Fruit fly (Drosophila melanogaster) whole organism, embryonic: ENCODE results near the gene CG7841.

ENCODE experiments used
- ATbp ChIP-seq: fragments of 200-800 bp; sonication (Bioruptor generic); optimal IDR thresholded peaks from 2 replicates; lab custom pipeline; 2017; ENCODE audit warnings: missing biosample characterization, mild to moderate bottlenecking, missing genetic modification characterization, missing genetic modification reagents
- CG11723 ChIP-seq: fragments of 200-800 bp; sonication (Bioruptor generic); optimal IDR thresholded peaks from 2 replicates; lab custom pipeline; 2017; ENCODE audit warnings: missing biosample characterization, mild to moderate bottlenecking, missing genetic modification characterization
- CG12769 ChIP-seq: fragments of 200-800 bp; sonication (Bioruptor generic); optimal IDR thresholded peaks from 2 replicates; lab custom pipeline; 2019; ENCODE audit warnings: missing biosample characterization, mild to moderate bottlenecking, missing genetic modification characterization, moderate library complexity
- CG14050 ChIP-seq: fragments of 200-800 bp; sonication (Bioruptor generic); IDR thresholded peaks from 3 replicates; pipeline ENCODE4 v1.3.6; 2022; ENCODE audit warnings: missing biosample characterization, missing genetic modification characterization
- CG14710 ChIP-seq: fragments of 200-800 bp; sonication (Bioruptor generic); optimal IDR thresholded peaks from 3 replicates; lab custom pipeline; 2019; ENCODE audit warnings: missing biosample characterization, mild to moderate bottlenecking, missing genetic modification characterization, moderate library complexity
- CG14860 ChIP-seq: fragments of 200-800 bp; sonication (Bioruptor generic); IDR thresholded peaks from 3 replicates; pipeline ENCODE4 v1.3.6; 2022; ENCODE audit warnings: missing biosample characterization, missing genetic modification characterization; ENCODE audit not compliant: partially characterized antibody
- CG15601 ChIP-seq: fragments of 200-800 bp; sonication (Bioruptor generic); optimal IDR thresholded peaks from 3 replicates; lab custom pipeline; 2019; ENCODE audit warnings: missing biosample characterization, mild to moderate bottlenecking, missing genetic modification characterization, moderate library complexity
- CG16779 ChIP-seq: fragments of 200-800 bp; sonication (Bioruptor generic); IDR thresholded peaks from 2 replicates; pipeline ENCODE4 v1.3.6; 2022; ENCODE audit warnings: missing biosample characterization, missing genetic modification characterization
- CG17829 ChIP-seq: fragments of 200-800 bp; optimal IDR thresholded peaks from 2 replicates; lab custom pipeline; 2019; ENCODE audit warnings: missing biosample characterization, mild to moderate bottlenecking, missing genetic modification characterization, moderate library complexity
- CG1832 ChIP-seq: fragments of 200-800 bp; sonication (Bioruptor generic); optimal IDR thresholded peaks from 2 replicates; lab custom pipeline; 2017; ENCODE audit warnings: missing biosample characterization, mild to moderate bottlenecking, missing genetic modification characterization, inconsistent platforms
- CG2129 ChIP-seq: fragments of 200-800 bp; sonication (Bioruptor generic); IDR thresholded peaks from 2 replicates; pipeline ENCODE4 v1.3.6; 2022; ENCODE audit warnings: missing biosample characterization, missing genetic modification characterization; ENCODE audit not compliant: partially characterized antibody
- CG30403 ChIP-seq: fragments of 200-800 bp; sonication (Bioruptor generic); optimal IDR thresholded peaks from 3 replicates; lab custom pipeline; 2016; ENCODE audit warnings: missing biosample characterization, missing genetic modification characterization
- CG42726 ChIP-seq: fragments of 200-800 bp; sonication (Bioruptor generic); IDR thresholded peaks from 2 replicates; pipeline ENCODE4 v1.3.6; 2022; ENCODE audit warnings: missing biosample characterization, missing genetic modification characterization; ENCODE audit not compliant: partially characterized antibody
- CG5953 ChIP-seq: fragments of 200-800 bp; sonication (Bioruptor generic); IDR thresholded peaks from 2 replicates; pipeline ENCODE4 v1.3.6; 2022; ENCODE audit warnings: missing biosample characterization, missing genetic modification characterization
- CG7372 ChIP-seq: fragments of 200-800 bp; sonication (Bioruptor generic); IDR thresholded peaks from 2 replicates; pipeline ENCODE4 v1.3.6; 2022; ENCODE audit warnings: missing biosample characterization, missing genetic modification characterization
- CG8388 ChIP-seq: fragments of 200-800 bp; sonication (Bioruptor generic); optimal IDR thresholded peaks from 2 replicates; lab custom pipeline; 2019; ENCODE audit warnings: missing biosample characterization, mild to moderate bottlenecking, missing genetic modification characterization, moderate library complexity
- CG8944 ChIP-seq: fragments of 200-800 bp; sonication (Bioruptor generic); optimal IDR thresholded peaks from 3 replicates; lab custom pipeline; 2016; ENCODE audit warnings: missing biosample characterization, missing genetic modification characterization
- Dip2 ChIP-seq: fragments of 200-800 bp; sonication (Bioruptor generic); IDR thresholded peaks from 2 replicates; pipeline ENCODE4 v1.3.6; 2022; ENCODE audit warnings: missing biosample characterization, missing genetic modification characterization
- Dll ChIP-seq: fragments of 200-800 bp; sonication (Bioruptor generic); IDR thresholded peaks from 4 replicates; pipeline ENCODE4 v1.3.6; 2022; ENCODE audit warnings: missing biosample characterization, missing genetic modification characterization; ENCODE audit not compliant: partially characterized antibody
- Dref ChIP-seq: fragments of 200-800 bp; sonication (Bioruptor generic); IDR thresholded peaks from 2 replicates; pipeline ENCODE4 v1.3.6; 2022; ENCODE audit warnings: missing biosample characterization, missing genetic modification characterization
- Gsc ChIP-seq: fragments of 200-800 bp; sonication (Bioruptor generic); IDR thresholded peaks from 2 replicates; pipeline ENCODE4 v1.3.6; 2022; ENCODE audit warnings: missing biosample characterization, missing genetic modification characterization
- HmgD ChIP-seq: fragments of 200-800 bp; sonication (Bioruptor generic); optimal IDR thresholded peaks from 3 replicates; lab custom pipeline; 2016; ENCODE audit warnings: missing biosample characterization, missing genetic modification characterization
- Max ChIP-seq: fragments of 200-800 bp; sonication (Bioruptor generic); optimal IDR thresholded peaks from 2 replicates; lab custom pipeline; 2016; ENCODE audit warnings: missing biosample characterization, mild to moderate bottlenecking, missing genetic modification characterization
- Opbp ChIP-seq: fragments of 200-800 bp; sonication (Bioruptor generic); IDR thresholded peaks from 3 replicates; pipeline ENCODE4 v1.3.6; 2022; ENCODE audit warnings: missing biosample characterization, missing genetic modification characterization; ENCODE audit not compliant: partially characterized antibody
- Trl ChIP-seq, 3 experiments: fragments of >200 bp in 2 of 3; fragments of 200-800 bp in 1 of 3; sonication (Bioruptor generic) in 1 of 3; optimal IDR thresholded peaks; 2 replicates in 1 of 3; 3 replicates in 2 of 3; lab custom pipeline; 2016 to 2017; ENCODE audit warnings: missing biosample characterization in 1 of 3, missing genetic modification characterization in 1 of 3
- bowl ChIP-seq: fragments of 200-800 bp; sonication (Bioruptor generic); IDR thresholded peaks from 2 replicates; pipeline ENCODE4 v1.3.6; 2022; ENCODE audit warnings: missing biosample characterization, missing genetic modification characterization
- cad ChIP-seq: fragments of >200 bp; optimal IDR thresholded peaks from 2 replicates; lab custom pipeline; 2017; ENCODE audit warnings: missing biosample characterization, missing genetic modification characterization
- cato ChIP-seq: fragments of 200-800 bp; sonication (Bioruptor generic); optimal IDR thresholded peaks from 2 replicates; lab custom pipeline; 2016; ENCODE audit warnings: missing biosample characterization, missing genetic modification characterization, borderline replicate concordance
- ci ChIP-seq: fragments of 200-800 bp; sonication (Bioruptor generic); IDR thresholded peaks from 3 replicates; pipeline ENCODE4 v1.3.6; 2022; ENCODE audit warnings: missing biosample characterization, missing genetic modification characterization
- crp ChIP-seq, 2 experiments: fragments of 200-800 bp; sonication (Bioruptor generic); optimal IDR thresholded peaks; 2 replicates in 1 of 2; 3 replicates in 1 of 2; lab custom pipeline; 2017; ENCODE audit warnings: missing biosample characterization in 2 of 2, missing genetic modification characterization in 2 of 2, mild to moderate bottlenecking in 1 of 2, moderate library complexity in 1 of 2
- en ChIP-seq: fragments of 200-800 bp; sonication (Bioruptor generic); optimal IDR thresholded peaks from 2 replicates; lab custom pipeline; 2016; ENCODE audit warnings: missing biosample characterization, missing genetic modification characterization
- fd64A ChIP-seq: fragments of 200-800 bp; sonication (Bioruptor generic); optimal IDR thresholded peaks from 3 replicates; lab custom pipeline; 2018; ENCODE audit warnings: missing biosample characterization, mild to moderate bottlenecking, missing genetic modification characterization
- jumu ChIP-seq: fragments of 200-800 bp; sonication (Bioruptor generic); optimal IDR thresholded peaks from 3 replicates; lab custom pipeline; 2016; ENCODE audit warnings: missing biosample characterization, missing genetic modification characterization
- kay ChIP-seq: fragments of 200-800 bp; sonication (Bioruptor generic); optimal IDR thresholded peaks from 2 replicates; lab custom pipeline; 2016; ENCODE audit warnings: missing biosample characterization, missing genetic modification characterization
- klu ChIP-seq: fragments of 200-800 bp; sonication (Bioruptor generic); IDR thresholded peaks from 2 replicates; pipeline ENCODE4 v1.3.6; 2022; ENCODE audit warnings: missing biosample characterization, missing genetic modification characterization
- luna ChIP-seq: fragments of 200-800 bp; sonication (Bioruptor generic); optimal IDR thresholded peaks from 2 replicates; lab custom pipeline; 2016; ENCODE audit warnings: missing biosample characterization, missing genetic modification characterization
- maf-S ChIP-seq: fragments of 200-800 bp; sonication (Bioruptor generic); optimal IDR thresholded peaks from 2 replicates; lab custom pipeline; 2016; ENCODE audit warnings: missing biosample characterization, missing genetic modification characterization
- mld ChIP-seq: fragments of 200-800 bp; sonication (Bioruptor generic); IDR thresholded peaks from 3 replicates; pipeline ENCODE4 v1.3.6; 2022; ENCODE audit warnings: missing biosample characterization, missing genetic modification characterization; ENCODE audit not compliant: partially characterized antibody
- nerfin-1 ChIP-seq: fragments of 200-800 bp; sonication (Bioruptor generic); optimal IDR thresholded peaks from 3 replicates; lab custom pipeline; 2019; ENCODE audit warnings: missing biosample characterization, mild to moderate bottlenecking, missing genetic modification characterization, moderate library complexity
- rib ChIP-seq: fragments of 200-800 bp; sonication (Bioruptor generic); IDR thresholded peaks from 2 replicates; pipeline ENCODE4 v1.3.6; 2022; ENCODE audit warnings: missing biosample characterization, missing genetic modification characterization
- shn ChIP-seq: fragments of 200-800 bp; sonication (Bioruptor generic); optimal IDR thresholded peaks from 3 replicates; lab custom pipeline; 2016; ENCODE audit warnings: missing biosample characterization, missing genetic modification characterization
- stwl ChIP-seq: fragments of 200-800 bp; sonication (Bioruptor generic); optimal IDR thresholded peaks from 3 replicates; lab custom pipeline; 2018; ENCODE audit warnings: missing biosample characterization, mild to moderate bottlenecking, missing genetic modification characterization, moderate library complexity
- tgo ChIP-seq: fragments of 200-800 bp; sonication (Bioruptor generic); IDR thresholded peaks from 3 replicates; pipeline ENCODE4 v1.3.6; 2022; ENCODE audit warnings: missing biosample characterization, missing genetic modification characterization
- tna ChIP-seq: fragments of 200-800 bp; sonication (Bioruptor generic); IDR thresholded peaks from 2 replicates; pipeline ENCODE4 v1.3.6; 2022; ENCODE audit warnings: missing biosample characterization, missing genetic modification characterization; ENCODE audit not compliant: partially characterized antibody
- unc-4 ChIP-seq: fragments of 200-800 bp; sonication (Bioruptor generic); IDR thresholded peaks from 2 replicates; pipeline ENCODE4 v1.3.6; 2022; ENCODE audit warnings: missing biosample characterization, missing genetic modification characterization; ENCODE audit not compliant: partially characterized antibody
- usp ChIP-seq: fragments of >200 bp; optimal IDR thresholded peaks from 2 replicates; lab custom pipeline; 2017; ENCODE audit warnings: missing biosample characterization, missing genetic modification characterization
- yki ChIP-seq: fragments of >200 bp; optimal IDR thresholded peaks from 3 replicates; lab custom pipeline; 2018
- zen ChIP-seq: fragments of 200-800 bp; sonication (Bioruptor generic); optimal IDR thresholded peaks from 3 replicates; lab custom pipeline; 2018; ENCODE audit warnings: missing biosample characterization, mild to moderate bottlenecking, missing genetic modification characterization, moderate library complexity
- zfh1 ChIP-seq: fragments of 200-800 bp; sonication (Bioruptor generic); IDR thresholded peaks from 3 replicates; pipeline ENCODE4 v1.3.6; 2022; ENCODE audit warnings: missing biosample characterization, missing genetic modification characterization

Gene CG7841

DNA sequence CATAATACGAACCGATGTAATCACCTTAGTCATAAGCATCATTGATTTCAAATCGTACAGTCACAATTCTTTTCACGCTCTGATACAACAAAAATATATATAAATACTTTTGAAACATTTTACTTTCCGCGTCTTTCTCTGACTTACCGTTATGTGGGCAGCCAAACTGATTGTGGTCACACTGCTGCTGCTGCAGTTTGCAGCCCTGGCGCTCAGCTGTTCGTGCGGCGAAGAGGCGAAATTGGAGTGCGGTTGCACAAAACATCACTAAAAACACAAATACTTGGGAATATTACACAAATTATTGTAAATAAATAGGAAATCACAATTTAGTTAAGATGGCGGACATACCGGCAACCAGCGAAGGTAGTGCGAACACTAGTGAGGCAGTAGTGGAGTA lies 1.3 kb upstream of the CG7841 start, which contains the start of the genes gdl and gdl-ORF39 (continued):
- peak; percentile 46; the same call in 2 of the 3 replicates for TF ChIP-seq Opbp (GFP tag; lab: Robert Waterston, UW)
- TF ChIP-seq ci: no peak; the same call in 2 of the 3 replicates
- no peak for TF ChIP-seq CG14860 (GFP tag; lab: Robert Waterston, UW)
- TF ChIP-seq Max (GFP tag; lab: Kevin White, UChicago): no peak
- TF ChIP-seq zfh1 (GFP tag; lab: Robert Waterston, UW): no peak
- TF ChIP-seq Dip2 (GFP tag; lab: Robert Waterston, UW): no peak
- TF ChIP-seq kay (GFP tag; lab: Kevin White, UChicago): no peak
- TF ChIP-seq crp (GFP tag; optimal IDR thresholded peaks at IDR 0.05; lab: Kevin White, UChicago): peak; percentile 83 to 98
- no peak for TF ChIP-seq luna (GFP tag; lab: Kevin White, UChicago)

dm6 chr3L:15508750-15509149 lies 698 bp upstream of the CG7841 start, which contains the start of gene Z600:
TSS of gene Z600 (plus strand) at chr3L:15509061.
- TF ChIP-seq maf-S (GFP tag; lab: Kevin White, UChicago) (no peak), CG17829 (tag; lab: Kevin White, UChicago) (no peak), stwl (no peak), CG12769 (no peak), usp (GFP tag; lab: Kevin White, UChicago) (no peak), nerfin-1 (tag; lab: Kevin White, UChicago) (no peak), en (GFP tag; lab: Kevin White, UChicago) (no peak), CG5953 (GFP tag; lab: Robert Waterston, UW) (no peak), CG42726 (GFP tag; lab: Robert Waterston, UW) (no peak), fd64A (GFP tag; lab: Kevin White, UChicago) (no peak), kay (GFP tag; lab: Kevin White, UChicago) (no peak), jumu (GFP tag; lab: Kevin White, UChicago) (no peak), CG2129 (GFP tag; lab: Robert Waterston, UW) (no peak), tgo (GFP tag; lab: Robert Waterston, UW) (no peak), CG1832 (GFP tag; lab: Kevin White, UChicago) (no peak), yki (lab: Kevin White, UChicago) (no peak), rib (GFP tag; lab: Robert Waterston, UW) (no peak), Trl (optimal IDR thresholded peaks at IDR 0.05; lab: Kevin White, UChicago) (no peak), Trl (GFP tag; optimal IDR thresholded peaks at IDR 0.05; lab: Kevin White, UChicago) (no peak), shn (GFP tag; lab: Kevin White, UChicago) (no peak), Dref (GFP tag; lab: Robert Waterston, UW) (no peak), CG16779 (no peak), CG8944 (no peak), Gsc (no peak), zen (tag; lab: Kevin White, UChicago) (peak; percentile 100), CG15601 (tag; lab: Kevin White, UChicago) (no peak), cad (GFP tag; lab: Kevin White, UChicago) (peak; percentile 95), mld (GFP tag; lab: Robert Waterston, UW) (0 out of 3 replicates have a peak, but pooled peaks have one; percentile 16), Dll (no peak), ATbp (GFP tag; lab: Kevin White, UChicago) (no peak), HmgD (GFP tag; lab: Kevin White, UChicago) (no peak), bowl (GFP tag; lab: Robert Waterston, UW) (no peak), luna (GFP tag; lab: Kevin White, UChicago) (no peak), unc-4 (GFP tag; lab: Robert Waterston, UW) (no peak), CG14050 (GFP tag; lab: Robert Waterston, UW) (no peak), CG11723 (GFP tag; lab: Kevin White, UChicago) (no peak), cato (no peak), CG14710 (tag; lab: Kevin White, UChicago) (no peak), CG30403 (GFP tag; lab: Kevin White, UChicago) (no peak), CG7372 (no peak), CG8388 (GFP tag; lab: Kevin White, UChicago) (no peak), klu (GFP tag; lab: Robert Waterston, UW) (no peak), tna (GFP tag; lab: Robert Waterston, UW) (0 out of 2 replicates have a peak, but pooled peaks have one; percentile 14)
